Worm (Caenorhabditis elegans): ENCODE measurements around the gene exo-1.

The exo-1 gene

DNA sequence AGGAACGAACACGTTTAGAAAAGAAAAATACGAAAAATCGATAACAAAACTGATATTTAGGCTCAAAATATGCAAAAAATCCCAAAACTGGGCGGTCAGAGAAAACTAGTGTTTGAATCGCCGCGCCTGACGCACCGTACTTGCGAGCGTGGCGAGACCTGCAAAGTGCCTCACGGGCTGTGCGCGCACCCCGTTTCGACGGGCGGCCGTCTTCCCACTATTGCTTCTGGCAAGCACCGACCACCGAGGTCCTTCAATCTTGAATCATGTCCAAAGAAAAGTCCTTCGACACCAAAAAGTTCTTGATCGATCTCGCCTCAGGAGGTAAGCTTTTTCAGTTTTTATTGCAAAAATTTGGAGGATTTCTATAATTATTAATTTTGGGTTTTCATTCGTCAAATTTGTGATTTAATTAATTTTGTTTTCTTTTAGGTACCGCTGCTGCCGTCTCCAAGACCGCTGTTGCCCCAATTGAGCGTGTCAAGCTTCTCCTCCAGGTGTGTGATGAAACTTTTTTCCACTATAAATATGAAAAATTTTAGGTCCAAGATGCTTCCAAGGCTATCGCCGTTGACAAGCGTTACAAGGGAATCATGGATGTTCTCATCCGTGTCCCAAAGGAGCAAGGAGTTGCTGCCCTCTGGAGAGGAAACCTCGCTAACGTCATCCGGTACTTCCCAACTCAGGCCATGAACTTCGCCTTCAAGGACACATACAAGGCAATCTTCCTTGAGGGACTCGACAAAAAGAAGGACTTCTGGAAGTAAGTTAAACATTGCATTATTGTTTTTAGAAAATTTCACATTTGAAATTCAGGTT, 39.9 kb downstream of the exo-1 start, which contains the start of gene ant-1.1 (continued):
- peak; percentile 81 for TF ChIP-seq atf-7 (tag; optimal IDR thresholded peaks at IDR 0.05)
- TF ChIP-seq let-607 (tag; optimal IDR thresholded peaks at IDR 0.05): peak; percentile 14 to 77
- peak; percentile 94 for TF ChIP-seq mcd-1 (GFP tag; IDR thresholded peaks at IDR 0.05)
- TF ChIP-seq sdz-38 (tag; optimal IDR thresholded peaks at IDR 0.05): no peak
- TF ChIP-seq F33H1.4 (GFP tag; IDR thresholded peaks at IDR 0.05): peak; percentile 99
- TF ChIP-seq Y53F4B.3 (GFP tag; IDR thresholded peaks at IDR 0.05): peak; percentile 63
- TF ChIP-seq snpc-3.4 (tag; optimal IDR thresholded peaks at IDR 0.05): peak; percentile 77
- peak; percentile 73; the same call in 1 of the 2 replicates for TF ChIP-seq F39B2.1 (GFP tag; IDR thresholded peaks at IDR 0.05)
- no peak for TF ChIP-seq ztf-22 (GFP tag; optimal IDR thresholded peaks at IDR 0.05)
- TF ChIP-seq chd-7 (tag; optimal IDR thresholded peaks at IDR 0.05): peak; percentile 66
- TF ChIP-seq lsl-1 (GFP tag; optimal IDR thresholded peaks at IDR 0.05): peak; percentile 88
- no peak for TF ChIP-seq rec-8 (tag; optimal IDR thresholded peaks at IDR 0.05)
- no peak for TF ChIP-seq F10E7.11 (tag; optimal IDR thresholded peaks at IDR 0.05)
- no peak for TF ChIP-seq T26A5.8 (tag; optimal IDR thresholded peaks at IDR 0.05)
- peak; percentile 53 for TF ChIP-seq ets-4 (GFP tag; optimal IDR thresholded peaks at IDR 0.05)
- peak; percentile 29; the same call in 1 of the 2 replicates for TF ChIP-seq madf-8 (GFP tag; conservative IDR thresholded peaks at IDR 0.05)

ce11 chrIII:13464493-13465362, 41.4 kb downstream of the exo-1 start, which contains the start of gene kel-3:
TSS of gene kel-3 (plus strand) at chrIII:13464820.
- peak; percentile 98 for TF ChIP-seq repo-1 (tag; optimal IDR thresholded peaks at IDR 0.05)
- TF ChIP-seq madf-6 (GFP tag; IDR thresholded peaks at IDR 0.05): peak; percentile 85
- TF ChIP-seq akir-1 (GFP tag; optimal IDR thresholded peaks at IDR 0.05): no peak
- TF ChIP-seq C17E4.6 (GFP tag; IDR thresholded peaks at IDR 0.05): peak; percentile 81
- peak; percentile 75 for TF ChIP-seq aptf-3 (GFP tag; IDR thresholded peaks at IDR 0.05)
- peak; percentile 86 for TF ChIP-seq lin-54 (GFP tag; optimal IDR thresholded peaks at IDR 0.05)
- peak; percentile 93 for TF ChIP-seq zim-3 (tag; optimal IDR thresholded peaks at IDR 0.05)
- TF ChIP-seq F55B11.4 (tag; optimal IDR thresholded peaks at IDR 0.05; ENCODE audit: borderline replicate concordance, insufficient read depth): no peak
- peak; percentile 73 for TF ChIP-seq lsl-1 (GFP tag; optimal IDR thresholded peaks at IDR 0.05)
- peak; percentile 90 for TF ChIP-seq B0035.1 (tag; optimal IDR thresholded peaks at IDR 0.05)
- TF ChIP-seq ZK185.1 (tag; optimal IDR thresholded peaks at IDR 0.05; ENCODE audit: poor library complexity, severe bottlenecking): peak; percentile 66
- TF ChIP-seq snpc-4 (GFP tag; optimal IDR thresholded peaks at IDR 0.05): no peak
- TF ChIP-seq snpc-4 (tag; optimal IDR thresholded peaks at IDR 0.05): peak in 3 of 4 experiments; percentile 51 to 79 (median 56)
- TF ChIP-seq fkh-3 (tag; optimal IDR thresholded peaks at IDR 0.05): peak; percentile 98
- peak; percentile 97 for TF ChIP-seq Y53G8AR.9 (GFP tag; conservative IDR thresholded peaks at IDR 0.05)
- TF ChIP-seq F22D6.2 (tag; optimal IDR thresholded peaks at IDR 0.05): peak; percentile 27
- peak; percentile 39 for TF ChIP-seq F57A8.1 (GFP tag; optimal IDR thresholded peaks at IDR 0.05)
- TF ChIP-seq madf-3 (GFP tag; IDR thresholded peaks at IDR 0.05): peak; percentile 87
- peak; percentile 86 for TF ChIP-seq pbrm-1 (GFP tag; IDR thresholded peaks at IDR 0.05)
- no peak; the same call in 1 of the 2 replicates for TF ChIP-seq cebp-2 (GFP tag; IDR thresholded peaks at IDR 0.05)
- peak; percentile 34; the same call in 1 of the 2 replicates for TF ChIP-seq hmg-20 (GFP tag; IDR thresholded peaks at IDR 0.05)
- TF ChIP-seq F52B5.7 (tag; optimal IDR thresholded peaks at IDR 0.05): peak; percentile 95
- TF ChIP-seq nhr-90 (tag; optimal IDR thresholded peaks at IDR 0.05): peak; percentile 80
- TF ChIP-seq ccch-3 (GFP tag; optimal IDR thresholded peaks at IDR 0.05): peak; percentile 42
- no peak for TF ChIP-seq Y53F4B.3 (GFP tag; IDR thresholded peaks at IDR 0.05)
- no peak for TF ChIP-seq lsy-27 (tag; optimal IDR thresholded peaks at IDR 0.05; ENCODE audit: borderline replicate concordance, insufficient read depth)
- no peak for TF ChIP-seq ceh-91 (GFP tag; IDR thresholded peaks at IDR 0.05)
- TF ChIP-seq lin-35 (GFP tag; optimal IDR thresholded peaks at IDR 0.05): peak in 2 of 3 experiments; percentile 62 to 89
- peak; percentile 71 for TF ChIP-seq tbp1 (GFP tag; optimal IDR thresholded peaks at IDR 0.05)

Measured in whole organism, young adult.